Fruit fly (Drosophila melanogaster) whole organism, embryonic: ENCODE data around the gene wrd.
A peak's percentile ranks its signal among the peaks of the same experiment; 100 is the strongest.

ENCODE experiments used
- Adf1 ChIP-seq: fragments of 200-800 bp; sonication (Bioruptor generic); IDR thresholded peaks from 2 replicates; pipeline ENCODE4 v1.3.6; 2022; ENCODE audit warnings: missing biosample characterization, missing genetic modification characterization
- Atf6 ChIP-seq: fragments of 200-800 bp; sonication (Bioruptor generic); IDR thresholded peaks from 2 replicates; pipeline ENCODE4 v1.3.6; 2022; ENCODE audit warnings: missing biosample characterization, missing genetic modification characterization
- CG10543 ChIP-seq: fragments of 200-800 bp; sonication (Bioruptor generic); optimal IDR thresholded peaks from 3 replicates; lab custom pipeline; 2017; ENCODE audit warnings: missing biosample characterization, mild to moderate bottlenecking, missing genetic modification characterization, moderate library complexity
- CG14667 ChIP-seq: fragments of 200-800 bp; sonication (Bioruptor generic); IDR thresholded peaks from 2 replicates; pipeline ENCODE4 v1.3.6; 2022; ENCODE audit warnings: missing biosample characterization, missing genetic modification characterization
- CG14965 ChIP-seq: fragments of 200-800 bp; sonication (Bioruptor generic); optimal IDR thresholded peaks from 2 replicates; lab custom pipeline; 2016; ENCODE audit warnings: missing biosample characterization, missing genetic modification characterization, borderline replicate concordance
- CG1529 ChIP-seq: fragments of 200-800 bp; sonication (Bioruptor generic); optimal IDR thresholded peaks from 3 replicates; lab custom pipeline; 2018; ENCODE audit warnings: missing biosample characterization, missing genetic modification characterization
- CG16813 ChIP-seq: fragments of 200-800 bp; sonication (Bioruptor generic); IDR thresholded peaks from 3 replicates; pipeline ENCODE4 v1.3.6; 2022; ENCODE audit warnings: missing biosample characterization, missing genetic modification characterization; ENCODE audit not compliant: partially characterized antibody
- CG18619 ChIP-seq: fragments of 200-800 bp; sonication (Bioruptor generic); optimal IDR thresholded peaks from 3 replicates; lab custom pipeline; 2017; ENCODE audit warnings: missing biosample characterization, mild to moderate bottlenecking, missing genetic modification characterization
- CG30403 ChIP-seq: fragments of 200-800 bp; sonication (Bioruptor generic); optimal IDR thresholded peaks from 3 replicates; lab custom pipeline; 2016; ENCODE audit warnings: missing biosample characterization, missing genetic modification characterization
- CG33557 ChIP-seq: fragments of 200-800 bp; sonication (Bioruptor generic); optimal IDR thresholded peaks from 2 replicates; lab custom pipeline; 2019; ENCODE audit warnings: missing biosample characterization, mild to moderate bottlenecking, missing genetic modification characterization, moderate library complexity
- CG34422 ChIP-seq: fragments of 200-800 bp; sonication (Bioruptor generic); IDR thresholded peaks from 3 replicates; pipeline ENCODE4 v1.3.6; 2022; ENCODE audit warnings: missing biosample characterization, missing genetic modification characterization
- CG5180 ChIP-seq: fragments of 200-800 bp; sonication (Bioruptor generic); optimal IDR thresholded peaks from 3 replicates; lab custom pipeline; 2017; ENCODE audit warnings: missing biosample characterization, missing genetic modification characterization, mild to moderate bottlenecking, moderate library complexity, missing genetic modification reagents
- CG6654 ChIP-seq: fragments of 200-800 bp; sonication (Bioruptor generic); optimal IDR thresholded peaks from 2 replicates; lab custom pipeline; 2017; ENCODE audit warnings: missing biosample characterization, mild to moderate bottlenecking, missing genetic modification characterization
- CG8290 ChIP-seq, 3 experiments: fragments of 200-800 bp; sonication (Bioruptor generic); optimal IDR thresholded peaks; 2 replicates each; lab custom pipeline; 2016 to 2019; ENCODE audit warnings: missing biosample characterization in 3 of 3, missing genetic modification characterization in 3 of 3, mild to moderate bottlenecking in 2 of 3, moderate library complexity in 1 of 3
- CTCF ChIP-seq: fragments of 200-800 bp; sonication (Bioruptor generic); optimal IDR thresholded peaks from 2 replicates; lab custom pipeline; 2017; ENCODE audit warnings: missing biosample characterization, mild to moderate bottlenecking, missing genetic modification characterization, moderate library complexity
- D19A ChIP-seq: fragments of 200-800 bp; optimal IDR thresholded peaks from 3 replicates; lab custom pipeline; 2019; ENCODE audit warnings: missing biosample characterization, mild to moderate bottlenecking, missing genetic modification characterization, moderate library complexity
- Deaf1 ChIP-seq: fragments of 200-800 bp; optimal IDR thresholded peaks from 3 replicates; lab custom pipeline; 2019; ENCODE audit warnings: missing biosample characterization, mild to moderate bottlenecking, missing genetic modification characterization, moderate library complexity
- Dek ChIP-seq: fragments of 200-800 bp; sonication (Bioruptor generic); optimal IDR thresholded peaks from 3 replicates; lab custom pipeline; 2019; ENCODE audit warnings: missing biosample characterization, mild to moderate bottlenecking, missing genetic modification characterization, moderate library complexity
- Dll ChIP-seq: fragments of 200-800 bp; sonication (Bioruptor generic); IDR thresholded peaks from 4 replicates; pipeline ENCODE4 v1.3.6; 2022; ENCODE audit warnings: missing biosample characterization, missing genetic modification characterization; ENCODE audit not compliant: partially characterized antibody
- Fer3 ChIP-seq: fragments of 200-800 bp; sonication (Bioruptor generic); optimal IDR thresholded peaks from 2 replicates; lab custom pipeline; 2018; ENCODE audit warnings: missing biosample characterization, mild to moderate bottlenecking, missing genetic modification characterization, moderate library complexity
- Hey ChIP-seq: fragments of 200-800 bp; sonication (Bioruptor generic); optimal IDR thresholded peaks from 3 replicates; lab custom pipeline; 2018; ENCODE audit warnings: missing biosample characterization, mild to moderate bottlenecking, missing genetic modification characterization
- Hmx ChIP-seq: fragments of 200-800 bp; sonication (Bioruptor generic); optimal IDR thresholded peaks from 2 replicates; lab custom pipeline; 2016; ENCODE audit warnings: missing biosample characterization, missing genetic modification characterization
- Nf-YA ChIP-seq: fragments of 200-800 bp; sonication (Bioruptor generic); IDR thresholded peaks from 2 replicates; pipeline ENCODE4 v1.3.6; 2022; ENCODE audit warnings: missing biosample characterization, missing genetic modification characterization
- Nf-YB ChIP-seq: fragments of 200-800 bp; sonication (Bioruptor generic); optimal IDR thresholded peaks from 3 replicates; lab custom pipeline; 2019; ENCODE audit warnings: missing biosample characterization, mild to moderate bottlenecking, missing genetic modification characterization, moderate library complexity
- Sox102F ChIP-seq: fragments of 200-800 bp; sonication (Bioruptor generic); optimal IDR thresholded peaks from 2 replicates; lab custom pipeline; 2018; ENCODE audit warnings: missing biosample characterization, mild to moderate bottlenecking, missing genetic modification characterization, moderate library complexity
- Stat92E ChIP-seq, 3 experiments: fragments of >200 bp in 2 of 3; fragments of 200-800 bp in 1 of 3; sonication (Bioruptor generic) in 1 of 3; optimal IDR thresholded peaks; 2 replicates each; lab custom pipeline; 2017 to 2019; ENCODE audit warnings: missing biosample characterization in 3 of 3, missing genetic modification characterization in 3 of 3, mild to moderate bottlenecking in 1 of 3, moderate library complexity in 1 of 3
- Tbp ChIP-seq: fragments of >200 bp; optimal IDR thresholded peaks from 2 replicates; lab custom pipeline; 2018; ENCODE audit warnings: missing biosample characterization, missing genetic modification characterization
- amos ChIP-seq: fragments of 200-800 bp; sonication (Bioruptor generic); IDR thresholded peaks from 2 replicates; pipeline ENCODE4 v1.3.6; 2022; ENCODE audit warnings: missing biosample characterization, missing genetic modification characterization; ENCODE audit not compliant: partially characterized antibody
- bbx ChIP-seq: fragments of 200-800 bp; sonication (Bioruptor generic); IDR thresholded peaks from 2 replicates; pipeline ENCODE4 v1.3.6; 2022; ENCODE audit warnings: missing biosample characterization, missing genetic modification characterization; ENCODE audit not compliant: partially characterized antibody
- cad ChIP-seq: fragments of >200 bp; optimal IDR thresholded peaks from 2 replicates; lab custom pipeline; 2017; ENCODE audit warnings: missing biosample characterization, missing genetic modification characterization
- crp ChIP-seq, 2 experiments: fragments of 200-800 bp; sonication (Bioruptor generic); optimal IDR thresholded peaks; 2 replicates in 1 of 2; 3 replicates in 1 of 2; lab custom pipeline; 2017; ENCODE audit warnings: missing biosample characterization in 2 of 2, missing genetic modification characterization in 2 of 2, mild to moderate bottlenecking in 1 of 2, moderate library complexity in 1 of 2
- disco-r ChIP-seq: fragments of 200-800 bp; sonication (Bioruptor generic); optimal IDR thresholded peaks from 2 replicates; lab custom pipeline; 2016; ENCODE audit warnings: missing biosample characterization, missing genetic modification characterization
- en ChIP-seq: fragments of 200-800 bp; sonication (Bioruptor generic); optimal IDR thresholded peaks from 2 replicates; lab custom pipeline; 2016; ENCODE audit warnings: missing biosample characterization, missing genetic modification characterization
- jing ChIP-seq: fragments of 200-800 bp; sonication (Bioruptor generic); optimal IDR thresholded peaks from 2 replicates; lab custom pipeline; 2018; ENCODE audit warnings: missing biosample characterization, mild to moderate bottlenecking, missing genetic modification characterization
- kah ChIP-seq: fragments of 200-800 bp; sonication (Bioruptor generic); optimal IDR thresholded peaks from 2 replicates; lab custom pipeline; 2018; ENCODE audit warnings: missing biosample characterization, mild to moderate bottlenecking, missing genetic modification characterization
- ken ChIP-seq: fragments of 200-800 bp; sonication (Bioruptor generic); IDR thresholded peaks from 3 replicates; pipeline ENCODE4 v1.3.6; 2022; ENCODE audit warnings: missing biosample characterization, missing genetic modification characterization
- kni ChIP-seq: fragments of 200-800 bp; sonication (Bioruptor generic); optimal IDR thresholded peaks from 3 replicates; lab custom pipeline; 2017; ENCODE audit warnings: mild to moderate bottlenecking, missing biosample characterization, missing genetic modification reagents, missing genetic modification characterization
- maf-S ChIP-seq: fragments of 200-800 bp; sonication (Bioruptor generic); optimal IDR thresholded peaks from 2 replicates; lab custom pipeline; 2016; ENCODE audit warnings: missing biosample characterization, missing genetic modification characterization
- mam ChIP-seq: fragments of 200-800 bp; sonication (Bioruptor generic); optimal IDR thresholded peaks from 3 replicates; lab custom pipeline; 2016; ENCODE audit warnings: missing biosample characterization, missing genetic modification characterization
- onecut ChIP-seq: fragments of 200-800 bp; sonication (Bioruptor generic); IDR thresholded peaks from 2 replicates; pipeline ENCODE4 v1.3.6; 2022; ENCODE audit warnings: missing biosample characterization, missing genetic modification characterization
- row ChIP-seq: fragments of 200-800 bp; sonication (Bioruptor generic); IDR thresholded peaks from 3 replicates; pipeline ENCODE4 v1.3.6; 2022; ENCODE audit warnings: missing biosample characterization, missing genetic modification characterization
- scrt ChIP-seq: fragments of 200-800 bp; sonication (Bioruptor generic); optimal IDR thresholded peaks from 2 replicates; lab custom pipeline; 2018; ENCODE audit warnings: missing biosample characterization, mild to moderate bottlenecking, missing genetic modification characterization, moderate library complexity
- sd ChIP-seq: fragments of 200-800 bp; sonication (Bioruptor generic); optimal IDR thresholded peaks from 3 replicates; lab custom pipeline; 2018; ENCODE audit warnings: missing biosample characterization, mild to moderate bottlenecking, missing genetic modification characterization, moderate library complexity
- sens ChIP-seq: fragments of 200-800 bp; sonication (Bioruptor generic); peaks from one replicate; lab custom pipeline; 2016; ENCODE audit warnings: missing biosample characterization, missing genetic modification characterization
- sqz ChIP-seq: fragments of 200-800 bp; sonication (Bioruptor generic); optimal IDR thresholded peaks from 3 replicates; lab custom pipeline; 2018; ENCODE audit warnings: missing biosample characterization, mild to moderate bottlenecking, missing genetic modification characterization
- vvl ChIP-seq: fragments of 200-800 bp; sonication (Bioruptor generic); IDR thresholded peaks from 2 replicates; pipeline ENCODE4 v1.3.6; 2022; ENCODE audit warnings: missing biosample characterization, missing genetic modification characterization
- yki ChIP-seq: fragments of >200 bp; optimal IDR thresholded peaks from 3 replicates; lab custom pipeline; 2018
- z ChIP-seq: fragments of 200-800 bp; sonication (Bioruptor generic); IDR thresholded peaks from 3 replicates; pipeline ENCODE4 v1.3.6; 2022; ENCODE audit warnings: missing biosample characterization, missing genetic modification characterization

The wrd gene

DNA sequence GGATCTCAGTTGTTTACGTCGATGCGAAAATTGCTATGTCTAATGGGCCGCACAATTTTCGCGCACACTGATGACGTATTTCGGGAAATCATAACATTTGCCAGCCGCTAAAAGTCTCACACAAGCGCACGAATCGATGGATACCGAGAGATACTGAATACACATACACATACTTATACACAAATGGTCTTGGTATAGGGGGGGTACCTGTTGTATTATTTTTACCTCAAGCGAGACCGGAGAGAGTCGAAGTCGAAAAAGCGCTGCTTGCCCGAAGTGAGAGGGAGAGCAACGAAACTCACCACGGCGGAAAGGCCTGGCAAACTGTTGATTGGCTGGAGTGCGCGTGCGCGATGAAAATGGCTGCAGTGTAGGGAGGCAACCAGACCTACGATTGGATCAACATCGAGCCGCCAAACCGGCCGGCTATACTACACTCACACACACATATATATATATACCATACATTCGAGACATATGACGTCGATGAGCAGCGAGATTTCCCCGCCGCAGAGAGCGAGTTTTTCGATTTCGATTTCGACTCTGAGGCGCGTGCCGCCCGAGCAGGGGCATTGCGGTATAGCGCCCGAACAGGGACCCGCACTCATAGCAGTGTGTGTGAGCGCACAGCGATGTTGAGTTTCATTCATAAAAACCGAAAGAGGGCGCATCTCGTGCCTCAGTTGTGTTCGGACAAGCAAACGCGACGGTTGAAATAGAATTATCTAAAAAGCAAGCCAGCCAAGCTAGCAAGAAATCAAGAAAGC is 46.0 kb upstream of the wrd start (continued):
- TF ChIP-seq cad (GFP tag; lab: Kevin White, UChicago), result peak; percentile 31
- TF ChIP-seq Fer3, result no peak
- TF ChIP-seq yki (lab: Kevin White, UChicago), result peak; percentile 11
- peak; percentile 35; the same call in 1 of the 2 replicates for TF ChIP-seq onecut
- no peak for TF ChIP-seq CG14965 (GFP tag; lab: Kevin White, UChicago)
- TF ChIP-seq en, result no peak
- TF ChIP-seq disco-r (GFP tag; lab: Kevin White, UChicago), result no peak
- TF ChIP-seq Tbp (GFP tag; lab: Kevin White, UChicago), result peak; percentile 80
- TF ChIP-seq Stat92E (GFP tag; optimal IDR thresholded peaks at IDR 0.05; lab: Kevin White, UChicago), result peak in 1 of 3 experiments; percentile 31
- peak; percentile 37 for TF ChIP-seq kah (GFP tag; lab: Kevin White, UChicago)
- no peak for TF ChIP-seq CG6654
- peak; percentile 100 for TF ChIP-seq Nf-YB (GFP tag; lab: Kevin White, UChicago)
- TF ChIP-seq CG1529 (GFP tag; lab: Kevin White, UChicago), result no peak
- peak; percentile 49 for TF ChIP-seq CG10543
- TF ChIP-seq Atf6, result no peak
- peak; percentile 25; the same call in 1 of the 2 replicates for TF ChIP-seq amos (GFP tag; lab: Robert Waterston, UW)
- TF ChIP-seq mam (GFP tag; lab: Kevin White, UChicago), result no peak
- TF ChIP-seq vvl (GFP tag; lab: Robert Waterston, UW), result peak; percentile 5; the same call in 1 of the 2 replicates
- TF ChIP-seq sqz (GFP tag; lab: Kevin White, UChicago), result peak; percentile 11
- TF ChIP-seq sens (GFP tag; lab: Kevin White, UChicago), result peak; percentile 81
- TF ChIP-seq Dek, result no peak
- peak; percentile 99 for TF ChIP-seq scrt (GFP tag; lab: Kevin White, UChicago)
- TF ChIP-seq maf-S (GFP tag; lab: Kevin White, UChicago), result no peak
- TF ChIP-seq CG8290 (GFP tag; optimal IDR thresholded peaks at IDR 0.05; lab: Kevin White, UChicago), result no peak
- peak in 1 of 2 experiments; percentile 30 for TF ChIP-seq CG8290 (tag; optimal IDR thresholded peaks at IDR 0.05; lab: Kevin White, UChicago)
- TF ChIP-seq sd (tag; lab: Kevin White, UChicago), result peak; percentile 22
- TF ChIP-seq CTCF (GFP tag; lab: Kevin White, UChicago), result peak; percentile 84
- no peak for TF ChIP-seq CG14667 (GFP tag; lab: Robert Waterston, UW)
- peak; percentile 33 for TF ChIP-seq kni
- TF ChIP-seq Hmx (GFP tag; lab: Kevin White, UChicago), result no peak
- TF ChIP-seq bbx (GFP tag; lab: Robert Waterston, UW), result peak; percentile 42; the same call in 1 of the 2 replicates
- no peak for TF ChIP-seq CG18619
- TF ChIP-seq Deaf1 (tag; lab: Kevin White, UChicago), result peak; percentile 92
- TF ChIP-seq crp (GFP tag; optimal IDR thresholded peaks at IDR 0.05; lab: Kevin White, UChicago), result no peak
- TF ChIP-seq jing, result peak; percentile 23
- no peak for TF ChIP-seq CG30403 (GFP tag; lab: Kevin White, UChicago)
- TF ChIP-seq D19A, result peak; percentile 14
- TF ChIP-seq CG16813 (GFP tag; lab: Robert Waterston, UW), result 0 out of 3 replicates have a peak, but pooled peaks have one; percentile 13
- 0 out of 3 replicates have a peak, but pooled peaks have one; percentile 19 for TF ChIP-seq ken
- peak; percentile 60; the same call in 1 of the 2 replicates for TF ChIP-seq Adf1 (GFP tag; lab: Robert Waterston, UW)
- TF ChIP-seq Sox102F, result no peak
- peak; percentile 44 for TF ChIP-seq Hey (tag; lab: Kevin White, UChicago)
- TF ChIP-seq Nf-YA (GFP tag; lab: Robert Waterston, UW), result peak; percentile 95
- TF ChIP-seq CG34422 (GFP tag; lab: Robert Waterston, UW), result peak; percentile 11; the same call in 1 of the 3 replicates
- TF ChIP-seq CG33557 (GFP tag; lab: Kevin White, UChicago), result peak; percentile 24
- no peak for TF ChIP-seq CG5180
- peak; percentile 7; the same call in 1 of the 3 replicates for TF ChIP-seq z (GFP tag; lab: Robert Waterston, UW)
- no peak for TF ChIP-seq row (GFP tag; lab: Robert Waterston, UW)
- 0 out of 4 replicates have a peak, but pooled peaks have one; percentile 19 for TF ChIP-seq Dll (GFP tag; lab: Robert Waterston, UW)
